Worm (Caenorhabditis elegans): ENCODE measurements around the gene rcan-1.

rcan-1 gene

DNA sequence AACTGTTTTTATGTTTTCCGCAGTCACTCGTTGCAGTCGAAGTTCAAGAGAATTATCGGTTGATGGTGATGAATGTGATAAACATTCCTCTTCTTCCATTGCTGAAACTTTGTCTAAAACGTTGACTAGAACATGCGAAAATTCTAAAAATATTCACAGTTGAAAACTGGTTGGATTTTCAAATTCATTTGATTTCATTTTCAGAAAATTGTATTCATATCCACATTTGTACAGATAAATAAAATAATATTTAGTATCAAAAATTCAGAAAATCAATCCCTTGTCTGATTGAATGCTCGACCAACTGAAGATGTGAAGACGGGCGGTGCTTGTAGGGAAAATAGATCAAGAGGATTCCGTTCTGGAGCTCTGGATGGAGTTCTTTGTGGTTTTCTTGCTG lies 6.1 kb downstream of the rcan-1 start, which contains the start of gene F54E7.9:
Gene F54E7.9, minus strand, starts transcription at position 101 of the 400 bp plus-strand sequence.
- TF ChIP-seq ceh-16 (tag; optimal IDR thresholded peaks at IDR 0.05) (no peak), ZK546.5 (tag; optimal IDR thresholded peaks at IDR 0.05) (no peak), unc-39 (tag; optimal IDR thresholded peaks at IDR 0.05) (no peak), elt-3 (tag; optimal IDR thresholded peaks at IDR 0.05) (no peak), lin-39 (tag; optimal IDR thresholded peaks at IDR 0.05) (no peak), nhr-67 (tag; optimal IDR thresholded peaks at IDR 0.05) (no peak), eor-1 (tag; optimal IDR thresholded peaks at IDR 0.05) (no peak), ztf-4 (tag; optimal IDR thresholded peaks at IDR 0.05) (no peak), lin-15B (tag; optimal IDR thresholded peaks at IDR 0.05) (no peak), nhr-237 (tag; optimal IDR thresholded peaks at IDR 0.05) (no peak), lsy-12 (tag; optimal IDR thresholded peaks at IDR 0.05) (no peak), fos-1 (tag; optimal IDR thresholded peaks at IDR 0.05) (no peak), nhr-43 (tag; optimal IDR thresholded peaks at IDR 0.05; ENCODE audit: poor library complexity, severe bottlenecking) (no peak), daf-12 (tag; optimal IDR thresholded peaks at IDR 0.05) (no peak), ama-1 (optimal IDR thresholded peaks at IDR 0.05) (no peak), zag-1 (tag; optimal IDR thresholded peaks at IDR 0.05) (no peak), aly-2 (tag; optimal IDR thresholded peaks at IDR 0.05) (no peak), nhr-12 (tag; optimal IDR thresholded peaks at IDR 0.05) (no peak), elt-1 (tag; optimal IDR thresholded peaks at IDR 0.05) (no peak)

DNA sequence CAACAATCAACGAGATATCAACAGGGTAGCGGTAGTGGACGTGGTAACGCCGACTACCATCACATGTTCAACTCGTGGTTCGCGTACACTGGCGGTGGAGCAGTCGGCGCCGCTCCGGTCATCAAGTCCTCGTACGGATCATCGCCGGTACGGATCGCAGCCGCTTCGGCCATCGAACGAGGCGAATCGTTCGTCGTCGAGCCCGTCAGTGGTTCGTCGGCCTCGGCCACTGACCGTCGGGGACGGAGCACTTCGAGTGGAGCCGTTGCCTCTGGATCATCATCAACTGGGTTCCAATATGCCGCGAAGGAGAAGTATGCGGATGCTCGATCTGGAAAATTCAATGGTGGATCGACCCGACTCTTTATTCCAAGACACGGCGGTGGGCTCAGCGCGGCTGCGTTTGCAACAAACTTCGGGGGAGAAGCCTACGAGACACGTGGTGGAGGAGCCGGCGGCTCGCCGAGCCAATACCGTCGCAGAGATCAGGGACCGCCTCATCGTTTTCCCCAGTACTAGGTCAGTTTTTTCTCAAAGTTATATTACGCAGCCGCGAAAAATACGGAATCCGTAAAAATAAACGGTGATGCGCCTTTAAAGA lies 8.4 kb downstream of the rcan-1 start:
- TF ChIP-seq snpc-4 (tag; optimal IDR thresholded peaks at IDR 0.05): no peak
- no peak for TF ChIP-seq ceh-82 (tag; optimal IDR thresholded peaks at IDR 0.05)
- no peak for TF ChIP-seq ceh-16 (tag; optimal IDR thresholded peaks at IDR 0.05)
- no peak for TF ChIP-seq fkh-2 (tag; optimal IDR thresholded peaks at IDR 0.05)
- no peak for TF ChIP-seq zag-1 (tag; optimal IDR thresholded peaks at IDR 0.05)
- no peak for TF ChIP-seq daf-12 (tag; optimal IDR thresholded peaks at IDR 0.05)
- no peak for TF ChIP-seq nhr-237 (tag; optimal IDR thresholded peaks at IDR 0.05)
- no peak for TF ChIP-seq unc-39 (tag; optimal IDR thresholded peaks at IDR 0.05)
- no peak for TF ChIP-seq tbx-2 (tag; optimal IDR thresholded peaks at IDR 0.05)
- TF ChIP-seq nfya-1 (tag; optimal IDR thresholded peaks at IDR 0.05; ENCODE audit: insufficient read depth): no peak

DNA sequence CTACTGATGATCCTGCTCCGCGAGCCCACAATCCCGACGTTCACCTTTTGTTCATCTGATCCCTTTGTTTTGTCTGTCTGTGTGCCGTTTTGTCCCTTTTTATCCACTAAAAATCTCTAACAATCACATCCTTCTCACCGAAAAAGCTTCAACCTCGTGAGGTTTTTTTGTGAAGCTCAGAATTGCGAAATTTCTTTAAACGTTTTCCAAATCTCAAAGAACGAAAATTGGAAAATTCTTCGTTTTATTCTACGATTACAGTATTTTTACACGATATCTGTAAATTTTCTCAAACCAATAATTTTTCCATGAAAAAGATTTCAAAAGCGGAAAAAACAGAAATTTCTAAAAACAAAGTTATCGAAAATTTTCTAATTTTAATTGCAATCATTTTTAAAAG lies 9.7 kb downstream of the rcan-1 start:
- TF ChIP-seq nhr-43 (tag; optimal IDR thresholded peaks at IDR 0.05; ENCODE audit: poor library complexity, severe bottlenecking) (no peak), mml-1 (tag; optimal IDR thresholded peaks at IDR 0.05) (no peak), ZK546.5 (tag; optimal IDR thresholded peaks at IDR 0.05) (no peak), eor-1 (tag; optimal IDR thresholded peaks at IDR 0.05) (no peak), tbx-2 (tag; optimal IDR thresholded peaks at IDR 0.05) (no peak), nhr-76 (tag; optimal IDR thresholded peaks at IDR 0.05) (no peak), elt-2 (tag; optimal IDR thresholded peaks at IDR 0.05) (no peak), R02D3.7 (tag; optimal IDR thresholded peaks at IDR 0.05) (no peak)

DNA sequence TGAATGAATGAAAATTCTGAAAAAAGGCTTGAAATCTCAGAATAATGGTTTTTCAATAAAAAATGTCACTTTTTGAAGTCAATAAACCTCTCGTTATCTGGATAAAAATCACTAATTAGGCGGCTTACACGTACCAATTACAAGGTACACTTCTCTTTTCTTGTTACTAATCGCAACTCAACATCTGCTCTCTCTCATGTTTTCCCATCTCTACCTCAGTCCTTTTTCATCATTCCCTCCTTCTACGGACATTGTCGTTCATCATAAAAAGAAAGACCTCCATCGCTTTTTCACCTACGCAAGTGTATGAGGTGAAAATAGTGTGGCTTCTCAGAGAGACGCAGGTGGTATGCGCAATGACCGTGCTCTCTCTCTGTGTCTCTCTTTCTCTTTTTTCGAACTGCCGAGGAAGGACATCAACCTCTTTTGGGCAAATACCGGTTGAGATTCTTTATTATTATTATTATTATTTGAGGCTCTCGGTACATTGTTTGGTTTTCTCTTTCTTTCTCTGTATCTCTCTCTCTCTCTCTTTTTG lies 15.9 kb downstream of the rcan-1 start:
- TF ChIP-seq eor-1 (tag; optimal IDR thresholded peaks at IDR 0.05) (no peak), hmg-11 (tag; optimal IDR thresholded peaks at IDR 0.05) (peak; percentile 19), nhr-25 (tag; optimal IDR thresholded peaks at IDR 0.05) (peak; percentile 76), nfya-1 (tag; optimal IDR thresholded peaks at IDR 0.05; ENCODE audit: insufficient read depth) (peak; percentile 12), elt-1 (tag; optimal IDR thresholded peaks at IDR 0.05) (peak; percentile 22), nhr-67 (tag; optimal IDR thresholded peaks at IDR 0.05) (no peak), elt-2 (tag; optimal IDR thresholded peaks at IDR 0.05) (peak; percentile 3), nhr-76 (tag; optimal IDR thresholded peaks at IDR 0.05) (no peak), nhr-28 (tag; optimal IDR thresholded peaks at IDR 0.05) (no peak), pha-4 (tag; optimal IDR thresholded peaks at IDR 0.05) (peak; percentile 37), egl-27 (tag; optimal IDR thresholded peaks at IDR 0.05) (no peak), ceh-16 (tag; optimal IDR thresholded peaks at IDR 0.05) (no peak), tbx-2 (tag; optimal IDR thresholded peaks at IDR 0.05) (no peak)

DNA sequence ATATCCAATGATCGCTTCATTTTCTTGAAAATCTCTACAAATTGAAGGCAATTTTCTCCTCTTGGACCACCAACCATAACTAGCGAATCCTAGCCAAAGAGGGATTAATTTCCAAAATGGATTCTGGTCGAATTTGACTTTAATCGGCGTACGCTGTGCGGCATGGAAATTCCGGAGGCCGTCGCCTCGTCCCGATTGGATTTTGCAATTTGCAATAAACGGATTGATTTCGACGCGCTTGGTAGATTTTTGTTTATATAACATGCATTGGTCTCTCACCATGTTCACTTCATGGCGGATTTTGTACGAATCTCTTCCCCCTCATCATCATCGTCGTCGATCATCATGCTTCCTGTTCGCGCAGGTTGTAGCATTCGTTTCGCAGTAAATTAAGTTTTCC lies 18.2 kb downstream of the rcan-1 start:
- TF ChIP-seq unc-62 (GFP tag; optimal IDR thresholded peaks at IDR 0.05): no peak
- TF ChIP-seq fkh-2 (tag; optimal IDR thresholded peaks at IDR 0.05): no peak
- no peak for TF ChIP-seq daf-12 (tag; optimal IDR thresholded peaks at IDR 0.05)
- no peak for TF ChIP-seq zag-1 (tag; optimal IDR thresholded peaks at IDR 0.05)
- TF ChIP-seq lin-39 (tag; optimal IDR thresholded peaks at IDR 0.05): no peak
- no peak for TF ChIP-seq nhr-28 (tag; optimal IDR thresholded peaks at IDR 0.05)
- no peak for TF ChIP-seq hmg-11 (tag; optimal IDR thresholded peaks at IDR 0.05)
- TF ChIP-seq pha-4 (tag; optimal IDR thresholded peaks at IDR 0.05): no peak
- TF ChIP-seq fkh-10 (GFP tag; optimal IDR thresholded peaks at IDR 0.05): no peak
- no peak for TF ChIP-seq eor-1 (tag; optimal IDR thresholded peaks at IDR 0.05)
- TF ChIP-seq nhr-76 (tag; optimal IDR thresholded peaks at IDR 0.05): no peak
- no peak for TF ChIP-seq mdl-1 (tag; optimal IDR thresholded peaks at IDR 0.05)
- TF ChIP-seq mml-1 (tag; optimal IDR thresholded peaks at IDR 0.05): no peak
- TF ChIP-seq pqm-1 (tag; optimal IDR thresholded peaks at IDR 0.05): no peak

Measured in whole organism, L3 larva.